Worm (Caenorhabditis elegans) whole organism, L4 larva: Measurements from ENCODE around the gene Y57A10A.27.

ENCODE experiments used
- Y75B8A.6 ChIP-seq: fragments of 200-800 bp; sonication (Bioruptor generic); IDR thresholded peaks from 2 replicates; pipeline ENCODE4 v1.3.6; 2022; ENCODE audit warnings: missing genetic modification reagents, missing genetic modification characterization, missing compliant biosample characterization
- ZK546.5 ChIP-seq, 2 experiments: sonication (generic microtip); optimal IDR thresholded peaks; 2 replicates each; lab custom pipeline; 2017; ENCODE audit warnings: missing biosample characterization in 2 of 2, missing genetic modification characterization in 2 of 2
- aha-1 ChIP-seq: fragments of 150-350 bp; peaks from one replicate; lab custom pipeline; 2014; ENCODE audit warnings: missing biosample characterization, missing genetic modification characterization
- ceh-82 ChIP-seq: sonication (generic microtip); optimal IDR thresholded peaks from 2 replicates; lab custom pipeline; 2017; ENCODE audit warnings: missing biosample characterization, missing genetic modification characterization
- fkh-10 ChIP-seq: fragments of 150-350 bp; optimal IDR thresholded peaks from 2 replicates; lab custom pipeline; 2014; ENCODE audit warnings: missing biosample characterization, missing genetic modification reagents, missing genetic modification characterization
- lin-29 ChIP-seq: fragments of 200-800 bp; sonication (Bioruptor generic); IDR thresholded peaks from 2 replicates; pipeline ENCODE4 v1.3.6; 2022; ENCODE audit warnings: missing genetic modification reagents, missing genetic modification characterization, missing compliant biosample characterization
- mdl-1 ChIP-seq, 2 experiments: fragments of 150-350 bp in 1 of 2; sonication (generic microtip) in 1 of 2; optimal IDR thresholded peaks; 2 replicates each; lab custom pipeline; 2014 to 2017; ENCODE audit warnings: missing biosample characterization in 2 of 2, missing genetic modification characterization in 2 of 2
- nhr-11 ChIP-seq: fragments of 150-350 bp; optimal IDR thresholded peaks from 2 replicates; lab custom pipeline; 2014; ENCODE audit warnings: missing biosample characterization, missing genetic modification characterization
- nhr-48 ChIP-seq: sonication (generic microtip); optimal IDR thresholded peaks from 2 replicates; lab custom pipeline; 2016; ENCODE audit warnings: mild to moderate bottlenecking, missing genetic modification characterization, missing compliant biosample characterization
- pha-4 ChIP-seq, 2 experiments: fragments of 150-350 bp in 1 of 2; fragments of 200-800 bp in 1 of 2; sonication (Bioruptor generic) in 1 of 2; IDR thresholded peaks in 1 of 2; optimal IDR thresholded peaks in 1 of 2; 2 replicates each; pipeline versions ENCODE4 v1.3.6 to Lab custom; 2014 to 2022; ENCODE audit warnings: missing genetic modification characterization in 2 of 2, missing genetic modification reagents in 2 of 2, missing biosample characterization in 1 of 2, missing compliant biosample characterization in 1 of 2
- php-3 ChIP-seq: fragments of 200-800 bp; sonication (Bioruptor generic); IDR thresholded peaks from 2 replicates; pipeline ENCODE4 v1.3.6; 2022; ENCODE audit warnings: missing genetic modification reagents, missing genetic modification characterization, missing compliant biosample characterization
- zag-1 ChIP-seq: fragments of 150-350 bp; optimal IDR thresholded peaks from 2 replicates; lab custom pipeline; 2014; ENCODE audit warnings: missing biosample characterization, missing genetic modification characterization

- TF ChIP-seq php-3 (GFP tag; lab: Robert Waterston, UW) (no peak), nhr-11 (tag; lab: Kevin White, UChicago) (no peak), nhr-48 (no peak), lin-29 (GFP tag; lab: Robert Waterston, UW) (no peak), mdl-1 (tag; optimal IDR thresholded peaks at IDR 0.05; lab: Kevin White, UChicago) (no peak), Y75B8A.6 (GFP tag; lab: Robert Waterston, UW) (no peak), ceh-82 (tag; lab: Kevin White, UChicago) (no peak), zag-1 (tag; lab: Kevin White, UChicago) (no peak), aha-1 (tag; lab: Kevin White, UChicago) (no peak), ZK546.5 (tag; optimal IDR thresholded peaks at IDR 0.05; lab: Kevin White, UChicago) (no peak), fkh-10 (GFP tag; lab: Kevin White, UChicago) (no peak), pha-4 (GFP tag; IDR thresholded peaks at IDR 0.05; lab: Robert Waterston, UW) (no peak), pha-4 (tag; optimal IDR thresholded peaks at IDR 0.05; lab: Kevin White, UChicago) (no peak)
Observed at ce11 chrII:12257095-12257494, 17.7 kb downstream of the Y57A10A.27 start.
